Worm (Caenorhabditis elegans) whole organism, L1 larva: ENCODE results near the gene gop-2.

Experiments
- blmp-1 ChIP-seq: fragments of 150-350 bp; optimal IDR thresholded peaks from 2 replicates; lab custom pipeline; 2014; ENCODE audit warnings: missing biosample characterization, missing genetic modification characterization
- mdl-1 ChIP-seq, 2 experiments: fragments of 150-350 bp; optimal IDR thresholded peaks; 2 replicates each; lab custom pipeline; 2014 to 2017; ENCODE audit warnings: missing biosample characterization in 2 of 2, missing genetic modification characterization in 2 of 2, inconsistent platforms in 1 of 2
- nhr-77 ChIP-seq: fragments of 150-350 bp; optimal IDR thresholded peaks from 2 replicates; lab custom pipeline; 2014; ENCODE audit warnings: missing biosample characterization, missing genetic modification characterization
- pqm-1 ChIP-seq: sonication (generic microtip); optimal IDR thresholded peaks from 3 replicates; lab custom pipeline; 2017; ENCODE audit warnings: missing biosample characterization, missing genetic modification characterization

- TF ChIP-seq nhr-77 (tag; lab: Kevin White, UChicago) (no peak), blmp-1 (tag; lab: Kevin White, UChicago) (no peak), mdl-1 (tag; optimal IDR thresholded peaks at IDR 0.05; lab: Kevin White, UChicago) (no peak), pqm-1 (tag; lab: Kevin White, UChicago) (no peak)
These were observed 11.0 kb downstream of the gop-2 start, which contains the start of gene ZC395.4 for ce11 chrIII:5269814-5270213.
